Fruit fly (Drosophila melanogaster) S2 (cell line): Measurements from ENCODE around the gene Act5C.

Experiments
- CG8478 ChIP-seq: fragments of >200 bp; optimal IDR thresholded peaks from 2 replicates; lab custom pipeline; 2018
- CTCF ChIP-seq, 2 experiments: fragments of >200 bp; optimal IDR thresholded peaks; 2 replicates each; lab custom pipeline; 2018

DNA sequence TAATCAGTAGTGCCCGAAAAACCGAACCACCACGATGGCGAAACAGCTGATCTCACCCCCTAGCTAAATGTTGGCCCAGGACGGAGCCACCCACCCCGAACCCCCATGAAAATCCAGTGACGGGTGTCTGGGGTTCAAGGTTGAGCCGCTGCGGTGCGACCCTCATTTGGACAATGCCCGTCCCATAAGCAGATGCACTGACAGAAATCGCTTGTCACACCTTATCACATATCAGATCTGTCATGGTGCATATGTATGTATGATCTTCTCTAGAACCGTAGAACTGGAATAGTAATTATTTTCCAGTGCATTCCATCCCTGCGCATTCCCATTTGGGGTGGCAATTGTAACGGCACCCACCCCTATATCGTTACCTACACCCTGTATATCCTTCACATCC lies 11.7 kb upstream of the Act5C start:
- TF ChIP-seq CG8478 (lab: Kevin White, UChicago) = no peak
- TF ChIP-seq CTCF (optimal IDR thresholded peaks at IDR 0.05; lab: Kevin White, UChicago) = no peak
